Worm (Caenorhabditis elegans): Measurements from ENCODE around the gene dsh-1.

DNA sequence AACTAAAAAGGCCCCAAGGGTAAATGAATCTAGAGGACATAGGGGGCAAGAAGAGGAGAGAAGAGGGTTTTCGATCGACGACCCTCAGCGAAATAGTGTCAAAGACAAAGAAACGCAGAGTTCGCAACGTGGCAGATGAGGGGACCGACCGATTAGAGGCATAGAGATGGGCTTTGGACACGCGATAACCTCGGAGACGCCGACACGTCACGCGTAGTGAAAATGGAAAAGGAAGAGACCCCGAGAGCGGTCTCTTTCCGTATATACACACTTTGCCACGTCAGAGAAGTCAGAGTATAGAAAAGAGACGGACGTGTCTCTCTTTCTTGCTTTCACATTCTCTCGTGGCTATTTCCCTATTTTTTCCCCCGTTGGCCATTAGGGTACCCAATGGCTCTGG, 43.7 kb downstream of the dsh-1 start:
- TF ChIP-seq daf-8 (GFP tag; IDR thresholded peaks at IDR 0.05) (no peak), mes-2 (tag; optimal IDR thresholded peaks at IDR 0.05; ENCODE audit: poor library complexity, severe bottlenecking) (peak; percentile 56), lsy-2 (tag; optimal IDR thresholded peaks at IDR 0.05) (peak; percentile 39 to 73), unc-39 (tag; optimal IDR thresholded peaks at IDR 0.05) (no peak), aha-1 (tag) (peak; percentile 98), hmg-1.1 (GFP tag; IDR thresholded peaks at IDR 0.05) (peak; percentile 85), nhr-11 (tag; optimal IDR thresholded peaks at IDR 0.05) (peak; percentile 75), ceh-44 (GFP tag; IDR thresholded peaks at IDR 0.05) (0 out of 2 replicates have a peak, but pooled peaks have one; percentile 19), hif-1 (tag; optimal IDR thresholded peaks at IDR 0.05) (peak in 1 of 2 experiments; percentile 58), ceh-82 (tag; optimal IDR thresholded peaks at IDR 0.05) (no peak), saeg-2 (GFP tag; IDR thresholded peaks at IDR 0.05) (no peak), ceh-62 (tag; optimal IDR thresholded peaks at IDR 0.05) (no peak), F49E8.2 (tag; optimal IDR thresholded peaks at IDR 0.05; ENCODE audit: borderline replicate concordance) (no peak)

All from whole organism, L4 larva.